Worm (Caenorhabditis elegans) whole organism, young adult: Measurements from ENCODE around the gene F54B11.7.

Source experiments
- K12H6.12 ChIP-seq: fragments of 200-800 bp; sonication (Bioruptor generic); optimal IDR thresholded peaks from 2 replicates; lab custom pipeline; 2018; ENCODE audit warnings: mild to moderate bottlenecking, missing genetic modification characterization, missing compliant biosample characterization
- Y56A3A.18 ChIP-seq: fragments of 200-800 bp; sonication (Bioruptor generic); IDR thresholded peaks from 2 replicates; pipeline ENCODE4 v1.3.6; 2022; ENCODE audit warnings: missing genetic modification reagents, missing genetic modification characterization, missing compliant biosample characterization
- ama-1 ChIP-seq, 3 experiments: fragments of 150-350 bp in 1 of 3; sonication (generic microtip) in 2 of 3; optimal IDR thresholded peaks; 2 replicates each; lab custom pipeline; 2014 to 2018; ENCODE audit warnings: missing biosample characterization in 2 of 3, missing genetic modification characterization in 2 of 3, missing genetic modification reagents in 2 of 3
- attf-5 ChIP-seq: fragments of 200-800 bp; sonication (Bioruptor generic); optimal IDR thresholded peaks from 2 replicates; lab custom pipeline; 2018; ENCODE audit warnings: mild to moderate bottlenecking, missing genetic modification characterization, missing compliant biosample characterization
- bed-2 ChIP-seq: fragments of 200-800 bp; sonication (Bioruptor generic); IDR thresholded peaks from 2 replicates; pipeline ENCODE4 v1.3.6; 2022; ENCODE audit warnings: missing genetic modification reagents, missing genetic modification characterization, missing compliant biosample characterization
- mcd-1 ChIP-seq: fragments of 200-800 bp; sonication (Bioruptor generic); IDR thresholded peaks from 2 replicates; pipeline ENCODE4 v1.3.6; 2022; ENCODE audit warnings: missing genetic modification reagents, missing genetic modification characterization, missing compliant biosample characterization
- nhr-179 ChIP-seq: sonication (generic microtip); optimal IDR thresholded peaks from 2 replicates; lab custom pipeline; 2016; ENCODE audit warnings: mild to moderate bottlenecking, missing genetic modification characterization, missing compliant biosample characterization
- pbrm-1 ChIP-seq: fragments of 200-800 bp; sonication (Bioruptor generic); IDR thresholded peaks from 2 replicates; pipeline ENCODE4 v1.3.6; 2022; ENCODE audit warnings: missing genetic modification reagents, missing genetic modification characterization, missing compliant biosample characterization
- snpc-1.1 ChIP-seq: sonication (generic microtip); optimal IDR thresholded peaks from 2 replicates; lab custom pipeline; 2017; ENCODE audit warnings: missing genetic modification characterization, mild to moderate bottlenecking, missing compliant biosample characterization, antibody characterized with exemption, moderate library complexity, missing genotype, missing genetic modification reagents; ENCODE audit not compliant: insufficient read depth

- TF ChIP-seq ama-1 (optimal IDR thresholded peaks at IDR 0.05; lab: Kevin White, UChicago) (no peak), ama-1 (GFP tag; optimal IDR thresholded peaks at IDR 0.05; lab: Kevin White, UChicago) (no peak), pbrm-1 (GFP tag; lab: Robert Waterston, UW) (no peak), mcd-1 (GFP tag; lab: Robert Waterston, UW) (no peak), bed-2 (GFP tag; lab: Robert Waterston, UW) (no peak), K12H6.12 (no peak), Y56A3A.18 (GFP tag; lab: Robert Waterston, UW) (no peak), snpc-1.1 (tag; lab: Kevin White, UChicago) (no peak), nhr-179 (tag; lab: Kevin White, UChicago) (no peak), attf-5 (GFP tag; lab: Kevin White, UChicago) (no peak)
Measured at ce11 chrX:13650799-13651198, 50.6 kb downstream of the F54B11.7 start, which contains the start of gene C40C9.4.
